4 worm cellular contexts compared by ENCODE assay signal in the genomic region with DNA sequence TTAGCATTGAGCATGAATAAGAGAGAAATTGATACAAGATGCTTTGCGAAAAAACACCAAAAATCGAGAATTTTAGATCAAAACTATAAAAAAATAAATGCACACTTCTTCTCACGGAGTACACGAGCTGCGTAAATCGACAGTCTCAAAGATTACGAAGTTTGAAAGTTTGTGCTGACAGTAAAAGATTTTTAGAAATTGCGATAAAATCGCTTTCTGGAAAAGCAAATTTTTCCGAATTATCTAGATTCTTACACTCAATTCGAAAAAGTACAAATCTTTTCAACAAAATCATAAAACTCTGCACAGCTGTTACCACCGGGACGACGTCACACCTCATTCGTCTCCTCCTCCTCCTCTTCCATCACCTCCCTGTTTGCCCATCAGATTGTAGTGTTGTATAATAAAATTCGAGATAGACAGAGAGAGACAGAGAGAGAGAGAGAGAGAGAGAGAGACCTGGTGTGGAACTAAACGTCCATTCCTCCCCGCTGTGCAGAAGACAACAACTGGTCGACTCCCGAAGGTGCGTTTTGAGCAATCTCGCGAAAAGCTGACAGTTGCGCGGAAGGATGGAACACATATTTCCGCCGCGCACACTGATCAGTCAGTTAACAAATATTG.
TF ChIP-seq lines count a peak whose summit lies in the region.

No protein-coding gene starts in this region.

TF ChIP-seq in whole organism, L2 larva, 48 proteins besides CTCF, POLR2A, EP300 and RAD21:
- TF ChIP-seq zag-1 (tag; optimal IDR thresholded peaks at IDR 0.05; lab: Kevin White, UChicago): no peak
- TF ChIP-seq mab-5 (tag; optimal IDR thresholded peaks at IDR 0.05; lab: Kevin White, UChicago): no peak
- TF ChIP-seq nhr-21 (tag; optimal IDR thresholded peaks at IDR 0.05; lab: Kevin White, UChicago): no peak
- TF ChIP-seq nhr-10 (tag; optimal IDR thresholded peaks at IDR 0.05; lab: Kevin White, UChicago): no peak
- TF ChIP-seq nhr-25 (tag; optimal IDR thresholded peaks at IDR 0.05; lab: Kevin White, UChicago): no peak
- no peak for TF ChIP-seq skn-1 (tag; optimal IDR thresholded peaks at IDR 0.05; lab: Kevin White, UChicago)
- TF ChIP-seq sma-3 (GFP tag; optimal IDR thresholded peaks at IDR 0.05; lab: Kevin White, UChicago): no peak
- TF ChIP-seq dmd-4 (tag; optimal IDR thresholded peaks at IDR 0.05; lab: Kevin White, UChicago): no peak
- TF ChIP-seq peb-1 (tag; optimal IDR thresholded peaks at IDR 0.05; lab: Kevin White, UChicago): no peak
- TF ChIP-seq ama-1 (optimal IDR thresholded peaks at IDR 0.05; lab: Kevin White, UChicago): no peak
- TF ChIP-seq C34F6.9 (tag; optimal IDR thresholded peaks at IDR 0.05; lab: Kevin White, UChicago): peak; percentile 17
- TF ChIP-seq ceh-82 (tag; optimal IDR thresholded peaks at IDR 0.05; lab: Kevin White, UChicago): no peak
- TF ChIP-seq nhr-129 (tag; optimal IDR thresholded peaks at IDR 0.05; lab: Kevin White, UChicago): peak; percentile 33
- peak; percentile 27 for TF ChIP-seq F13H6.1 (tag; optimal IDR thresholded peaks at IDR 0.05; lab: Kevin White, UChicago)
- no peak for TF ChIP-seq crh-2 (tag; optimal IDR thresholded peaks at IDR 0.05; lab: Kevin White, UChicago)
TF ChIP-seq in whole organism, L2 larva: peak in this region for 3.

TF ChIP-seq in whole organism, L4 larva, 104 proteins besides CTCF, POLR2A, EP300 and RAD21:
- TF ChIP-seq set-16 (GFP tag; IDR thresholded peaks at IDR 0.05; lab: Robert Waterston, UW) (peak; percentile 26; the same call in 1 of the 2 replicates), F37D6.2 (tag; optimal IDR thresholded peaks at IDR 0.05; lab: Kevin White, UChicago) (no peak), F49E8.2 (tag; optimal IDR thresholded peaks at IDR 0.05; lab: Kevin White, UChicago; ENCODE audit: borderline replicate concordance) (no peak), hlh-11 (tag; optimal IDR thresholded peaks at IDR 0.05; lab: Kevin White, UChicago) (peak; percentile 14), ztf-7 (tag; optimal IDR thresholded peaks at IDR 0.05; lab: Kevin White, UChicago) (no peak), nhr-11 (tag; optimal IDR thresholded peaks at IDR 0.05; lab: Kevin White, UChicago) (peak; percentile 5), T20F7.1 (GFP tag; optimal IDR thresholded peaks at IDR 0.05; lab: Kevin White, UChicago) (no peak), unc-62 (GFP tag; optimal IDR thresholded peaks at IDR 0.05 in 1 of 2; lab: Kevin White, UChicago) (peak in 1 of 2 experiments; percentile 94), unc-62 (tag; optimal IDR thresholded peaks at IDR 0.05; lab: Kevin White, UChicago) (no peak), F10B5.3 (tag; optimal IDR thresholded peaks at IDR 0.05; lab: Kevin White, UChicago) (no peak), pqm-1 (tag; optimal IDR thresholded peaks at IDR 0.05; lab: Kevin White, UChicago) (no peak), tag-97 (GFP tag; IDR thresholded peaks at IDR 0.05; lab: Robert Waterston, UW) (no peak)

TF ChIP-seq in whole organism, late embryonic, 69 proteins besides CTCF, POLR2A, EP300 and RAD21:
- TF ChIP-seq ceh-18 (tag; optimal IDR thresholded peaks at IDR 0.05; lab: Kevin White, UChicago) (peak; percentile 15), unc-55 (GFP tag; optimal IDR thresholded peaks at IDR 0.05; lab: Kevin White, UChicago) (peak; percentile 28), hlh-15 (tag; optimal IDR thresholded peaks at IDR 0.05; lab: Kevin White, UChicago) (no peak), fkh-6 (tag; optimal IDR thresholded peaks at IDR 0.05; lab: Kevin White, UChicago) (peak; percentile 24), dve-1 (tag; optimal IDR thresholded peaks at IDR 0.05; lab: Kevin White, UChicago) (peak; percentile 0), ets-4 (tag; optimal IDR thresholded peaks at IDR 0.05; lab: Kevin White, UChicago) (no peak), tbx-2 (tag; optimal IDR thresholded peaks at IDR 0.05; lab: Kevin White, UChicago) (peak; percentile 61), ceh-24 (tag; optimal IDR thresholded peaks at IDR 0.05; lab: Kevin White, UChicago) (no peak), nfya-1 (tag; optimal IDR thresholded peaks at IDR 0.05; lab: Kevin White, UChicago) (peak; percentile 21), ref-2 (tag; optimal IDR thresholded peaks at IDR 0.05; lab: Kevin White, UChicago) (peak; percentile 0)
TF ChIP-seq in whole organism, late embryonic: peak in this region for 7.

TF ChIP-seq in whole organism, mixed stage, embryonic, 35 proteins besides CTCF, POLR2A, EP300 and RAD21:
- TF ChIP-seq nhr-2 (tag; optimal IDR thresholded peaks at IDR 0.05; lab: Kevin White, UChicago) (peak; percentile 10), mab-5 (tag; optimal IDR thresholded peaks at IDR 0.05; lab: Kevin White, UChicago) (no peak), ceh-39 (tag; optimal IDR thresholded peaks at IDR 0.05; lab: Kevin White, UChicago) (no peak), hlh-1 (tag; optimal IDR thresholded peaks at IDR 0.05; lab: Kevin White, UChicago) (peak; percentile 97), ceh-83 (GFP tag; optimal IDR thresholded peaks at IDR 0.05; lab: Kevin White, UChicago) (no peak), cnd-1 (tag; optimal IDR thresholded peaks at IDR 0.05; lab: Kevin White, UChicago) (peak; percentile 50), unc-39 (tag; optimal IDR thresholded peaks at IDR 0.05; lab: Kevin White, UChicago) (no peak), M03D4.4 (tag; optimal IDR thresholded peaks at IDR 0.05; lab: Kevin White, UChicago) (peak; percentile 66), unc-62 (GFP tag; optimal IDR thresholded peaks at IDR 0.05; lab: Kevin White, UChicago) (peak; percentile 73), nhr-28 (tag; optimal IDR thresholded peaks at IDR 0.05; lab: Kevin White, UChicago) (no peak), unc-120 (tag; optimal IDR thresholded peaks at IDR 0.05; lab: Kevin White, UChicago; ENCODE audit: poor library complexity, severe bottlenecking) (peak; percentile 90), nhr-12 (tag; optimal IDR thresholded peaks at IDR 0.05; lab: Kevin White, UChicago) (no peak), lin-32 (GFP tag; optimal IDR thresholded peaks at IDR 0.05; lab: Kevin White, UChicago) (peak; percentile 22), blmp-1 (tag; optimal IDR thresholded peaks at IDR 0.05; lab: Kevin White, UChicago) (no peak)
